Worm (Caenorhabditis elegans): ENCODE data around the gene C13F10.6.

DNA sequence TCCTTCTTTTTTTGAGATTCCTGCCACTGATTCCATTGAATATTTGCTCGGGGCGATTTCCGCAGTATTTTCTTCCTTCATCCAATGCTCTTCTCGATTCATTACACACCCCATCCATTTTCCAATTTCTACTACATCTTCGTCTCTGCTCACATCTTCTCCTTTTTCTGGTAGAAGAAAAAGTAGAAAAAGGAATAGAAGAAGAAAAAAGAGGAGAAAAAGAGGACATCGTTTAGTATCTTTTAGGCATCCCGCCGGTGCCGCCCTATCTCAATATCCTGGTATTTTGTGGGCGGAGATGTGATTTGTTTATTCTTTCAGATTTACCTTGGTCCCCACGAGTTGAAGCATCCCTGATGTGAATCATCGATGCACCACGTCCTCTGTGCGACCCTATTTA is 45.6 kb downstream of the C13F10.6 start, which contains the start of gene lgc-39:
- TF ChIP-seq fkh-10 (GFP tag; optimal IDR thresholded peaks at IDR 0.05) (no peak), snpc-4 (tag; optimal IDR thresholded peaks at IDR 0.05) (no peak), unc-98 (GFP tag; IDR thresholded peaks at IDR 0.05) (no peak), tbx-2 (tag; optimal IDR thresholded peaks at IDR 0.05) (no peak)
